Worm (Caenorhabditis elegans) whole organism, L4/young adult: ENCODE results near the gene fbxb-3.

Experiments
- W03F9.2 ChIP-seq: fragments of 150-350 bp; optimal IDR thresholded peaks from 2 replicates; lab custom pipeline; 2014; ENCODE audit warnings: missing biosample characterization, missing genetic modification characterization
- him-1 ChIP-seq: sonication (generic microtip); optimal IDR thresholded peaks from 2 replicates; lab custom pipeline; 2016; ENCODE audit warnings: missing genotype, missing genetic modification reagents, missing genetic modification characterization, missing compliant biosample characterization

DNA sequence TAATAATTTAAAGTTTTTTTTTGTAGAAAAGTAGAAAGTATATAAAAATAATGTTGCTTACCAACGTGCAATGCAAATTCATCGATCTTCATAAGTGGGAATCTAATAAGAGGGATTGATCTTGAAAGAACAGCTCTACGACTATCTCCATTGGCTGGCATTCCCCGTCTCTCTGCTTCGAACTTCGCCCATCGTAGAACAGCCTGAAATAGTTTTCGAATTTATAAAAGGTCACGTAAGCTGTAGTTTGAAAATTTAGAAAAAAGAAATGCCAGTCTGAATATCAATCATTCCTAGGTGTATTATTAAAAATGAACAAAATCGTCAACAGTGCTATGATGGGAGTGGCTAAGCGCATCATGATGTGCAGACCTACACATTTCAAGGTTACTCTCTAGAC, 13.1 kb downstream of the fbxb-3 start, which contains the start of gene F38H4.5:
- TF ChIP-seq W03F9.2 (tag; lab: Kevin White, UChicago) (no peak), him-1 (tag; lab: Kevin White, UChicago) (no peak)
